Worm (Caenorhabditis elegans) whole organism, L4 larva: ENCODE data around the gene F36H1.12.

Experiments used
- fos-1 ChIP-seq: fragments of 150-350 bp; optimal IDR thresholded peaks from 2 replicates; lab custom pipeline; 2014; ENCODE audit warnings: missing biosample characterization, missing genetic modification characterization
- hmg-1.1 ChIP-seq: fragments of 200-800 bp; sonication (Bioruptor generic); IDR thresholded peaks from 2 replicates; pipeline ENCODE4 v1.3.6; 2022; ENCODE audit warnings: missing genetic modification reagents, missing genetic modification characterization, missing compliant biosample characterization
- lin-1 ChIP-seq: fragments of 200-800 bp; sonication (Bioruptor generic); IDR thresholded peaks from 2 replicates; pipeline ENCODE4 v1.3.6; 2022; ENCODE audit warnings: missing genetic modification reagents, missing genetic modification characterization, missing compliant biosample characterization
- lir-3 ChIP-seq: sonication (generic microtip); optimal IDR thresholded peaks from 2 replicates; lab custom pipeline; 2016; ENCODE audit warnings: mild to moderate bottlenecking, missing genetic modification characterization, missing compliant biosample characterization
- lsy-2 ChIP-seq, 2 experiments: fragments of 150-350 bp in 1 of 2; sonication (generic microtip) in 1 of 2; optimal IDR thresholded peaks; 2 replicates each; lab custom pipeline; 2014 to 2017; ENCODE audit warnings: missing biosample characterization in 2 of 2, missing genetic modification characterization in 2 of 2
- madf-5 ChIP-seq, 2 experiments: fragments of 200-800 bp; sonication (Bioruptor generic); IDR thresholded peaks; 2 replicates each; pipeline ENCODE4 v1.3.6; 2022; ENCODE audit warnings: missing compliant biosample characterization in 2 of 2, missing genetic modification characterization in 2 of 2
- nhr-10 ChIP-seq: fragments of 150-350 bp; optimal IDR thresholded peaks from 2 replicates; lab custom pipeline; 2014; ENCODE audit warnings: missing biosample characterization, missing genetic modification characterization
- nhr-11 ChIP-seq: fragments of 150-350 bp; optimal IDR thresholded peaks from 2 replicates; lab custom pipeline; 2014; ENCODE audit warnings: missing biosample characterization, missing genetic modification characterization
- nhr-237 ChIP-seq: sonication (generic microtip); optimal IDR thresholded peaks from 2 replicates; lab custom pipeline; 2017; ENCODE audit warnings: missing biosample characterization, missing genetic modification characterization
- nhr-28 ChIP-seq: fragments of 150-350 bp; optimal IDR thresholded peaks from 2 replicates; lab custom pipeline; 2014; ENCODE audit warnings: missing biosample characterization, missing genetic modification characterization
- snpc-4 ChIP-seq: fragments of 150-350 bp; optimal IDR thresholded peaks from 2 replicates; lab custom pipeline; 2014; ENCODE audit warnings: missing biosample characterization, missing genetic modification characterization
- unc-62 ChIP-seq, 3 experiments: fragments of 150-350 bp in 1 of 3; sonication (generic microtip); optimal IDR thresholded peaks in 2 of 3; peaks in 1 of 3; 1 replicate in 1 of 3; 2 replicates in 2 of 3; lab custom pipeline; 2014 to 2017; ENCODE audit warnings: missing biosample characterization in 3 of 3, missing genetic modification characterization in 3 of 3, missing genetic modification reagents in 3 of 3, missing genotype in 1 of 3
- ztf-7 ChIP-seq: fragments of 150-350 bp; optimal IDR thresholded peaks from 2 replicates; lab custom pipeline; 2014; ENCODE audit warnings: missing biosample characterization, missing genetic modification characterization

ce11 chrIV:11051963-11052362 lies 1.5 kb downstream of the F36H1.12 start:
- TF ChIP-seq nhr-11 (tag; lab: Kevin White, UChicago) (no peak), nhr-28 (tag; lab: Kevin White, UChicago) (no peak), nhr-237 (tag; lab: Kevin White, UChicago) (no peak), lsy-2 (tag; optimal IDR thresholded peaks at IDR 0.05; lab: Kevin White, UChicago) (no peak), ztf-7 (tag; lab: Kevin White, UChicago) (no peak), nhr-10 (tag; lab: Kevin White, UChicago) (no peak), lin-1 (GFP tag; lab: Robert Waterston, UW) (no peak), lir-3 (tag; lab: Kevin White, UChicago) (no peak), unc-62 (GFP tag; optimal IDR thresholded peaks at IDR 0.05 in 1 of 2; lab: Kevin White, UChicago) (peak in 1 of 2 experiments; percentile 91), unc-62 (tag; optimal IDR thresholded peaks at IDR 0.05; lab: Kevin White, UChicago) (no peak), madf-5 (GFP tag; IDR thresholded peaks at IDR 0.05; lab: Robert Waterston, UW) (no peak), snpc-4 (tag; lab: Kevin White, UChicago) (no peak), hmg-1.1 (GFP tag; lab: Robert Waterston, UW) (no peak), fos-1 (tag; lab: Kevin White, UChicago) (no peak)
